Fruit fly (Drosophila melanogaster) whole organism, embryonic: ENCODE data around the gene Gcna.

Experiments
- Atf-2 ChIP-seq: fragments of 200-800 bp; sonication (Bioruptor generic); optimal IDR thresholded peaks from 2 replicates; lab custom pipeline; 2016; ENCODE audit warnings: missing biosample characterization, missing genetic modification characterization
- Bdp1 ChIP-seq: fragments of 200-800 bp; sonication (Bioruptor generic); optimal IDR thresholded peaks from 3 replicates; lab custom pipeline; 2016; ENCODE audit warnings: missing biosample characterization, missing genetic modification characterization
- CG12769 ChIP-seq: fragments of 200-800 bp; sonication (Bioruptor generic); optimal IDR thresholded peaks from 2 replicates; lab custom pipeline; 2019; ENCODE audit warnings: missing biosample characterization, mild to moderate bottlenecking, missing genetic modification characterization, moderate library complexity
- CG14050 ChIP-seq: fragments of 200-800 bp; sonication (Bioruptor generic); IDR thresholded peaks from 3 replicates; pipeline ENCODE4 v1.3.6; 2022; ENCODE audit warnings: missing biosample characterization, missing genetic modification characterization
- CG15269 ChIP-seq: fragments of 200-800 bp; sonication (Bioruptor generic); optimal IDR thresholded peaks from 2 replicates; lab custom pipeline; 2018; ENCODE audit warnings: missing biosample characterization, mild to moderate bottlenecking, missing genetic modification characterization, moderate library complexity
- CG17359 ChIP-seq: fragments of 200-800 bp; sonication (Bioruptor generic); optimal IDR thresholded peaks from 3 replicates; lab custom pipeline; 2018; ENCODE audit warnings: missing biosample characterization, mild to moderate bottlenecking, missing genetic modification characterization, moderate library complexity
- CG18764 ChIP-seq: fragments of 200-800 bp; sonication (Bioruptor generic); optimal IDR thresholded peaks from 3 replicates; lab custom pipeline; 2016; ENCODE audit warnings: missing biosample characterization, missing genetic modification characterization
- CG2129 ChIP-seq: fragments of 200-800 bp; sonication (Bioruptor generic); IDR thresholded peaks from 2 replicates; pipeline ENCODE4 v1.3.6; 2022; ENCODE audit warnings: missing biosample characterization, missing genetic modification characterization; ENCODE audit not compliant: partially characterized antibody
- CG2202 ChIP-seq: fragments of 200-800 bp; sonication (Bioruptor generic); optimal IDR thresholded peaks from 2 replicates; lab custom pipeline; 2018; ENCODE audit warnings: missing biosample characterization, mild to moderate bottlenecking, missing genetic modification characterization
- CG3838 ChIP-seq: fragments of 200-800 bp; sonication (Bioruptor generic); optimal IDR thresholded peaks from 3 replicates; lab custom pipeline; 2016; ENCODE audit warnings: missing biosample characterization, missing genetic modification characterization
- CG3847 ChIP-seq: fragments of 200-800 bp; sonication (Bioruptor generic); IDR thresholded peaks from 2 replicates; pipeline ENCODE4 v1.3.6; 2022; ENCODE audit warnings: missing biosample characterization, missing genetic modification characterization
- CG7839 ChIP-seq: fragments of 200-800 bp; sonication (Bioruptor generic); optimal IDR thresholded peaks from 3 replicates; lab custom pipeline; 2018; ENCODE audit warnings: missing biosample characterization, mild to moderate bottlenecking, missing genetic modification characterization, moderate library complexity
- CG8281 ChIP-seq: fragments of 200-800 bp; sonication (Bioruptor generic); optimal IDR thresholded peaks from 2 replicates; lab custom pipeline; 2018; ENCODE audit warnings: missing biosample characterization, mild to moderate bottlenecking, missing genetic modification characterization, moderate library complexity
- CG8478 ChIP-seq: fragments of >200 bp; optimal IDR thresholded peaks from 2 replicates; lab custom pipeline; 2018
- CG8944 ChIP-seq: fragments of 200-800 bp; sonication (Bioruptor generic); optimal IDR thresholded peaks from 3 replicates; lab custom pipeline; 2016; ENCODE audit warnings: missing biosample characterization, missing genetic modification characterization
- D ChIP-seq, 2 experiments: fragments of 200-800 bp in 1 of 2; fragments of >200 bp in 1 of 2; sonication (Bioruptor generic) in 1 of 2; optimal IDR thresholded peaks; 2 replicates in 1 of 2; 3 replicates in 1 of 2; lab custom pipeline; 2017; ENCODE audit warnings: mild to moderate bottlenecking in 1 of 2, missing biosample characterization in 1 of 2, missing genetic modification characterization in 1 of 2, missing genetic modification reagents in 1 of 2
- Dbx ChIP-seq: fragments of 200-800 bp; sonication (Bioruptor generic); IDR thresholded peaks from 3 replicates; pipeline ENCODE4 v1.3.6; 2022; ENCODE audit warnings: missing biosample characterization, missing genetic modification characterization
- Deaf1 ChIP-seq: fragments of 200-800 bp; optimal IDR thresholded peaks from 3 replicates; lab custom pipeline; 2019; ENCODE audit warnings: missing biosample characterization, mild to moderate bottlenecking, missing genetic modification characterization, moderate library complexity
- Dip3 ChIP-seq: fragments of 200-800 bp; sonication (Bioruptor generic); optimal IDR thresholded peaks from 3 replicates; lab custom pipeline; 2016; ENCODE audit warnings: missing biosample characterization, missing genetic modification characterization
- Elba2 ChIP-seq: fragments of 200-800 bp; sonication (Bioruptor generic); optimal IDR thresholded peaks from 3 replicates; lab custom pipeline; 2016; ENCODE audit warnings: missing biosample characterization, missing genetic modification characterization
- Fer2 ChIP-seq: fragments of 200-800 bp; sonication (Bioruptor generic); optimal IDR thresholded peaks from 2 replicates; lab custom pipeline; 2018; ENCODE audit warnings: missing biosample characterization, mild to moderate bottlenecking, missing genetic modification characterization, moderate library complexity
- H15 ChIP-seq: fragments of 200-800 bp; sonication (Bioruptor generic); IDR thresholded peaks from 3 replicates; pipeline ENCODE4 v1.3.6; 2022; ENCODE audit warnings: missing biosample characterization, missing genetic modification characterization
- HLH4C ChIP-seq: fragments of 200-800 bp; sonication (Bioruptor generic); IDR thresholded peaks from 3 replicates; pipeline ENCODE4 v1.3.6; 2022; ENCODE audit warnings: missing biosample characterization, missing genetic modification characterization; ENCODE audit not compliant: partially characterized antibody
- Hand ChIP-seq: fragments of 200-800 bp; sonication (Bioruptor generic); optimal IDR thresholded peaks from 2 replicates; lab custom pipeline; 2017; ENCODE audit warnings: mild to moderate bottlenecking, missing biosample characterization, missing genetic modification reagents, missing genetic modification characterization
- Kr ChIP-seq: fragments of 200-800 bp; sonication (Bioruptor generic); optimal IDR thresholded peaks from 2 replicates; lab custom pipeline; 2017; ENCODE audit warnings: missing biosample characterization, mild to moderate bottlenecking, missing genetic modification characterization
- NC2β ChIP-seq: fragments of 200-800 bp; sonication (Bioruptor generic); optimal IDR thresholded peaks from 2 replicates; lab custom pipeline; 2016; ENCODE audit warnings: missing biosample characterization, missing genetic modification characterization
- Neu2 ChIP-seq: fragments of 200-800 bp; sonication (Bioruptor generic); optimal IDR thresholded peaks from 3 replicates; lab custom pipeline; 2016; ENCODE audit warnings: missing biosample characterization, missing genetic modification characterization, borderline replicate concordance
- Opbp ChIP-seq: fragments of 200-800 bp; sonication (Bioruptor generic); IDR thresholded peaks from 3 replicates; pipeline ENCODE4 v1.3.6; 2022; ENCODE audit warnings: missing biosample characterization, missing genetic modification characterization; ENCODE audit not compliant: partially characterized antibody
- ac ChIP-seq: fragments of 200-800 bp; sonication (Bioruptor generic); optimal IDR thresholded peaks from 3 replicates; lab custom pipeline; 2017; ENCODE audit warnings: missing biosample characterization, mild to moderate bottlenecking, missing genetic modification characterization
- amos ChIP-seq: fragments of 200-800 bp; sonication (Bioruptor generic); IDR thresholded peaks from 2 replicates; pipeline ENCODE4 v1.3.6; 2022; ENCODE audit warnings: missing biosample characterization, missing genetic modification characterization; ENCODE audit not compliant: partially characterized antibody
- bab2 ChIP-seq: fragments of 200-800 bp; sonication (Bioruptor generic); optimal IDR thresholded peaks from 2 replicates; lab custom pipeline; 2016; ENCODE audit warnings: missing biosample characterization, missing genetic modification characterization
- bcd ChIP-seq: fragments of 200-800 bp; sonication (Bioruptor generic); optimal IDR thresholded peaks from 2 replicates; lab custom pipeline; 2017; ENCODE audit warnings: missing biosample characterization, mild to moderate bottlenecking, missing genetic modification characterization
- bsh ChIP-seq, 2 experiments: fragments of 200-800 bp; sonication (Bioruptor generic); optimal IDR thresholded peaks; 2 replicates each; lab custom pipeline; 2017 to 2018; ENCODE audit warnings: mild to moderate bottlenecking in 2 of 2, missing biosample characterization in 2 of 2, missing genetic modification characterization in 2 of 2, moderate library complexity in 1 of 2
- ewg ChIP-seq: fragments of 200-800 bp; sonication (Bioruptor generic); optimal IDR thresholded peaks from 3 replicates; lab custom pipeline; 2017; ENCODE audit warnings: mild to moderate bottlenecking, missing biosample characterization, missing genetic modification reagents, missing genetic modification characterization
- gfzf ChIP-seq: fragments of 200-800 bp; sonication (Bioruptor generic); optimal IDR thresholded peaks from 2 replicates; lab custom pipeline; 2016; ENCODE audit warnings: missing biosample characterization, mild to moderate bottlenecking, missing genetic modification characterization, moderate library complexity
- gsb-n ChIP-seq: fragments of 200-800 bp; sonication (Bioruptor generic); optimal IDR thresholded peaks from 3 replicates; lab custom pipeline; 2018; ENCODE audit warnings: missing biosample characterization, mild to moderate bottlenecking, missing genetic modification characterization
- her ChIP-seq: fragments of 200-800 bp; sonication (Bioruptor generic); optimal IDR thresholded peaks from 2 replicates; lab custom pipeline; 2016; ENCODE audit warnings: missing biosample characterization, missing genetic modification characterization
- jumu ChIP-seq: fragments of 200-800 bp; sonication (Bioruptor generic); optimal IDR thresholded peaks from 3 replicates; lab custom pipeline; 2016; ENCODE audit warnings: missing biosample characterization, missing genetic modification characterization
- lmd ChIP-seq: fragments of 200-800 bp; sonication (Bioruptor generic); IDR thresholded peaks from 2 replicates; pipeline ENCODE4 v1.3.6; 2022; ENCODE audit warnings: missing biosample characterization, missing genetic modification characterization
- mam ChIP-seq: fragments of 200-800 bp; sonication (Bioruptor generic); optimal IDR thresholded peaks from 3 replicates; lab custom pipeline; 2016; ENCODE audit warnings: missing biosample characterization, missing genetic modification characterization
- onecut ChIP-seq: fragments of 200-800 bp; sonication (Bioruptor generic); IDR thresholded peaks from 2 replicates; pipeline ENCODE4 v1.3.6; 2022; ENCODE audit warnings: missing biosample characterization, missing genetic modification characterization
- org-1 ChIP-seq: fragments of 200-800 bp; sonication (Bioruptor generic); optimal IDR thresholded peaks from 2 replicates; lab custom pipeline; 2017; ENCODE audit warnings: missing biosample characterization, missing genetic modification characterization
- peb ChIP-seq: fragments of 200-800 bp; sonication (Bioruptor generic); IDR thresholded peaks from 2 replicates; pipeline ENCODE4 v1.3.6; 2022; ENCODE audit warnings: missing biosample characterization, missing genetic modification characterization
- shn ChIP-seq: fragments of 200-800 bp; sonication (Bioruptor generic); optimal IDR thresholded peaks from 3 replicates; lab custom pipeline; 2016; ENCODE audit warnings: missing biosample characterization, missing genetic modification characterization
- stwl ChIP-seq: fragments of 200-800 bp; sonication (Bioruptor generic); optimal IDR thresholded peaks from 3 replicates; lab custom pipeline; 2018; ENCODE audit warnings: missing biosample characterization, mild to moderate bottlenecking, missing genetic modification characterization, moderate library complexity
- tgo ChIP-seq: fragments of 200-800 bp; sonication (Bioruptor generic); IDR thresholded peaks from 3 replicates; pipeline ENCODE4 v1.3.6; 2022; ENCODE audit warnings: missing biosample characterization, missing genetic modification characterization
- tio ChIP-seq: fragments of 200-800 bp; sonication (Bioruptor generic); optimal IDR thresholded peaks from 2 replicates; lab custom pipeline; 2017; ENCODE audit warnings: missing biosample characterization, missing genetic modification characterization, inconsistent platforms
- twi ChIP-seq: fragments of 200-800 bp; optimal IDR thresholded peaks from 2 replicates; lab custom pipeline; 2019; ENCODE audit warnings: missing biosample characterization, mild to moderate bottlenecking, missing genetic modification characterization, moderate library complexity
- wek ChIP-seq: fragments of 200-800 bp; sonication (Bioruptor generic); optimal IDR thresholded peaks from 3 replicates; lab custom pipeline; 2018; ENCODE audit warnings: missing biosample characterization, mild to moderate bottlenecking, missing genetic modification characterization, moderate library complexity
- yki ChIP-seq: fragments of >200 bp; optimal IDR thresholded peaks from 3 replicates; lab custom pipeline; 2018

The Gcna gene

DNA sequence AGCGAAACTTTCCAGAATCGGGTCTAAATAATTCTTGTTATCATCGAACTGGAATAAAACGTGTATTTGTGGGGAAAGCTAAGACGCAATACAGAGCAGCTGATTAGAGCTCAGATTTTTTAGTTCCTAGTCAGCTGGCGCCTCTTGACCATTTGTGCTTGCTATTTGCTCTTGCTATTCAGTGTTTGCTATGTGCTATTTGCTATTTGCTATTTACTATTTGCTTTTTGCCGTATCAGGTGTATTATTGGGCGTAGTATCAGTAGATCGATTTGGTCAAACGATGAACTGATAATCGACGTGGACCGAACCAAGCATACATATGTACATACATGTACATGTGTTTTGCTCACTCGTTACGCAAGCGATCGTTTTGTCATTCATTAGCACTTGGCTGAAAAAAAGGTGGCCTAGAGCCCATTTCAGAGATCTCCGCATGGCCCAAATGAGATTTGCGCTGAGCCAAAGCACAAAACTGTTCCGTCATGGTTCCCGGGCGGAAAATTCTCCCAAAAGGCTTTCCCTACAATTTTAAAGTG lies 20.2 kb downstream of the Gcna start (continued):
- TF ChIP-seq Elba2 (GFP tag; lab: Kevin White, UChicago) = no peak
- peak; percentile 7 for TF ChIP-seq CG3838
- TF ChIP-seq tio (GFP tag; lab: Kevin White, UChicago) = peak; percentile 60
- TF ChIP-seq CG3847 = peak; percentile 23; the same call in 1 of the 2 replicates
- no peak for TF ChIP-seq CG2129 (GFP tag; lab: Robert Waterston, UW)
- TF ChIP-seq Fer2 = peak; percentile 3
- TF ChIP-seq CG2202 (tag; lab: Kevin White, UChicago) = peak; percentile 34
- TF ChIP-seq Opbp (GFP tag; lab: Robert Waterston, UW) = no peak
- no peak for TF ChIP-seq CG7839 (tag; lab: Kevin White, UChicago)
- TF ChIP-seq wek (GFP tag; lab: Kevin White, UChicago) = peak; percentile 47
- peak; percentile 34 for TF ChIP-seq gsb-n (tag; lab: Kevin White, UChicago)
- TF ChIP-seq jumu = no peak
- TF ChIP-seq bcd (GFP tag; lab: Kevin White, UChicago) = peak; percentile 5
- no peak for TF ChIP-seq H15 (GFP tag; lab: Robert Waterston, UW)
- TF ChIP-seq CG15269 = peak; percentile 33
- TF ChIP-seq Deaf1 (tag; lab: Kevin White, UChicago) = no peak
- no peak for TF ChIP-seq CG8281 (tag; lab: Kevin White, UChicago)
- TF ChIP-seq Bdp1 (GFP tag; lab: Kevin White, UChicago) = peak; percentile 54
- peak; percentile 27; the same call in 1 of the 3 replicates for TF ChIP-seq tgo (GFP tag; lab: Robert Waterston, UW)
- peak; percentile 60 for TF ChIP-seq org-1
- no peak for TF ChIP-seq peb (GFP tag; lab: Robert Waterston, UW)
- TF ChIP-seq amos (GFP tag; lab: Robert Waterston, UW) = no peak
- no peak for TF ChIP-seq D (optimal IDR thresholded peaks at IDR 0.05; lab: Kevin White, UChicago)
- TF ChIP-seq D (GFP tag; optimal IDR thresholded peaks at IDR 0.05; lab: Kevin White, UChicago) = no peak
- peak; percentile 84 for TF ChIP-seq bab2 (GFP tag; lab: Kevin White, UChicago)
- peak; percentile 74 for TF ChIP-seq CG12769 (tag; lab: Kevin White, UChicago)
- TF ChIP-seq HLH4C (GFP tag; lab: Robert Waterston, UW) = no peak
- 0 out of 3 replicates have a peak, but pooled peaks have one; percentile 17 for TF ChIP-seq CG14050 (GFP tag; lab: Robert Waterston, UW)
- no peak for TF ChIP-seq Atf-2
- TF ChIP-seq twi (tag; lab: Kevin White, UChicago) = no peak
- TF ChIP-seq Neu2 (GFP tag; lab: Kevin White, UChicago) = no peak
- TF ChIP-seq CG17359 (tag; lab: Kevin White, UChicago) = peak; percentile 39
- no peak for TF ChIP-seq Dip3
- TF ChIP-seq CG8944 = peak; percentile 40
- peak; percentile 3 for TF ChIP-seq shn (GFP tag; lab: Kevin White, UChicago)
- TF ChIP-seq Dbx = peak; percentile 73; the same call in 2 of the 3 replicates
- no peak for TF ChIP-seq Kr (GFP tag; lab: Kevin White, UChicago)
- TF ChIP-seq ac = no peak
- no peak for TF ChIP-seq gfzf
- TF ChIP-seq yki (lab: Kevin White, UChicago) = no peak
- TF ChIP-seq ewg (GFP tag; lab: Kevin White, UChicago) = peak; percentile 15
- TF ChIP-seq CG18764 (GFP tag; lab: Kevin White, UChicago) = peak; percentile 42
- TF ChIP-seq mam (GFP tag; lab: Kevin White, UChicago) = peak; percentile 41
- TF ChIP-seq bsh (GFP tag; optimal IDR thresholded peaks at IDR 0.05; lab: Kevin White, UChicago) = peak in 1 of 2 experiments; percentile 52
- TF ChIP-seq Hand (GFP tag; lab: Kevin White, UChicago) = no peak
- TF ChIP-seq onecut = peak; percentile 19; the same call in 1 of the 2 replicates
- no peak for TF ChIP-seq CG8478 (lab: Kevin White, UChicago)
- TF ChIP-seq lmd (GFP tag; lab: Robert Waterston, UW) = no peak
- peak; percentile 74 for TF ChIP-seq her
- no peak for TF ChIP-seq stwl
- peak; percentile 51 for TF ChIP-seq NC2β (GFP tag; lab: Kevin White, UChicago)
